Worm (Caenorhabditis elegans) whole organism, dauer: ENCODE measurements around the gene srh-115.

Source experiments
- unc-62 ChIP-seq: sonication (generic microtip); optimal IDR thresholded peaks from 2 replicates; lab custom pipeline; 2017; ENCODE audit warnings: missing biosample characterization, missing genetic modification reagents, missing genetic modification characterization

The srh-115 gene

DNA sequence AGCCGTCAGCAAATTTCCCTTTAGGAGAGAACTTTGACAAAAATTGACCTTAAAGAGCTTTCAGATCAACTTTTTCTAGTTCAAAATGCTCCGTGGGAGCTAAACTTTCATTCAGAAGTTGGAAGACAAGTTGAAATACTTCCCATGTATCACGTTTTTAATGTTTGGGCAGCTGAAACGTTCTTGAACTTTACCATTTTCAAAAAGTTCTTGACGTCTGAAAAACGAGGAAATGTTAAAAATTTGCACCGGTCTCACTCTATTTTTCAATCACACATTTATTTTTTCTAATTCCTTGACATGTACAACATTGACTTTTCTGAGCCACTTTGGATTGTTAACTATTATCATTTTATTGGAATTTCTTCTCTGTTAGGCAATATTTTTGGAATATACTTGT, 47.2 kb downstream of the srh-115 start, which contains the start of gene sri-70:
Gene sri-70, plus strand, starts transcription at position 301 of the 400 bp plus-strand sequence.
- no peak for TF ChIP-seq unc-62 (GFP tag; lab: Kevin White, UChicago)

DNA sequence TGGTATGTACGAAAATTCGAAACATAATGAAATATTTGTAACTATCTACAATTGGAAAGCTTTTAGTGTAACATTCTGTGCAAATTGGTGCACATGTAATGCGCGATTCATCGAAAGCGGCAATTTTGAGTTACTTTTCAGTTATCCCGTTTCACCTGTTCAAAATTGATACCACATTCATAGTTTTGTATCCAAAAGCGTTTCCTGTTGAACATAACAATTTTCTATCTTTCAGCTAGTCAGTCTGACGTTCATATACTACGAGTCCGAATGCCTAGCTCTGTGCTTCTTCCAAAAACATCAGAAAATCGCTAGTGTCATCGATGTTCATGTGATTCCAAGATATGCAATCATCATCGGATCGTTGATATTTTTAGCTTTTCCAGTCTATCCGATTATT, 47.8 kb downstream of the srh-115 start:
- no peak for TF ChIP-seq unc-62 (GFP tag; lab: Kevin White, UChicago)
